Worm (Caenorhabditis elegans) whole organism, L4 larva: ENCODE measurements around the gene ttr-45.

Experiments
- F10B5.3 ChIP-seq: sonication (generic microtip); optimal IDR thresholded peaks from 2 replicates; lab custom pipeline; 2016; ENCODE audit warnings: mild to moderate bottlenecking, missing genetic modification characterization, missing compliant biosample characterization
- F26F4.8 ChIP-seq: fragments of 200-800 bp; sonication (Bioruptor generic); conservative IDR thresholded peaks from 2 replicates; pipeline ENCODE4 v1.3.6; 2022; ENCODE audit warnings: missing genetic modification characterization, missing compliant biosample characterization
- F37D6.2 ChIP-seq: sonication (generic microtip); optimal IDR thresholded peaks from 2 replicates; lab custom pipeline; 2016; ENCODE audit warnings: mild to moderate bottlenecking, missing genetic modification characterization, missing compliant biosample characterization
- F49E8.2 ChIP-seq: sonication (generic microtip); optimal IDR thresholded peaks from 2 replicates; lab custom pipeline; 2016; ENCODE audit warnings: missing compliant biosample characterization, mild to moderate bottlenecking, missing genetic modification characterization, borderline replicate concordance
- R02D3.7 ChIP-seq: fragments of 150-350 bp; sonication (generic microtip); optimal IDR thresholded peaks from 3 replicates; lab custom pipeline; 2014; ENCODE audit warnings: missing biosample characterization, missing genetic modification characterization
- T20F7.1 ChIP-seq: fragments of 200-800 bp; sonication (Bioruptor generic); optimal IDR thresholded peaks from 2 replicates; lab custom pipeline; 2018; ENCODE audit warnings: mild to moderate bottlenecking, missing genetic modification characterization, missing compliant biosample characterization
- Y105C5A.15 ChIP-seq: fragments of 200-800 bp; sonication (Bioruptor generic); IDR thresholded peaks from 2 replicates; pipeline ENCODE4 v1.3.6; 2022; ENCODE audit warnings: missing genetic modification characterization, missing compliant biosample characterization
- Y5F2A.4 ChIP-seq: fragments of 200-800 bp; sonication (Bioruptor generic); optimal IDR thresholded peaks from 2 replicates; lab custom pipeline; 2018; ENCODE audit warnings: mild to moderate bottlenecking, missing genetic modification characterization, missing compliant biosample characterization
- Y75B8A.6 ChIP-seq: fragments of 200-800 bp; sonication (Bioruptor generic); IDR thresholded peaks from 2 replicates; pipeline ENCODE4 v1.3.6; 2022; ENCODE audit warnings: missing genetic modification reagents, missing genetic modification characterization, missing compliant biosample characterization
- ZK337.2 ChIP-seq: fragments of 200-800 bp; sonication (Bioruptor generic); IDR thresholded peaks from 2 replicates; pipeline ENCODE4 v1.3.6; 2022; ENCODE audit warnings: missing genetic modification reagents, missing genetic modification characterization, missing compliant biosample characterization
- ZK546.5 ChIP-seq, 2 experiments: sonication (generic microtip); optimal IDR thresholded peaks; 2 replicates each; lab custom pipeline; 2017; ENCODE audit warnings: missing biosample characterization in 2 of 2, missing genetic modification characterization in 2 of 2
- aly-2 ChIP-seq: sonication (generic microtip); optimal IDR thresholded peaks from 2 replicates; lab custom pipeline; 2018; ENCODE audit warnings: missing biosample characterization, missing genetic modification characterization
- ama-1 ChIP-seq: fragments of 150-350 bp; optimal IDR thresholded peaks from 2 replicates; lab custom pipeline; 2014; ENCODE audit warnings: inconsistent platforms, mixed read lengths
- ceh-28 ChIP-seq: fragments of 150-350 bp; optimal IDR thresholded peaks from 2 replicates; lab custom pipeline; 2014; ENCODE audit warnings: missing biosample characterization, missing genetic modification reagents, missing genetic modification characterization
- ceh-32 ChIP-seq: sonication (generic microtip); optimal IDR thresholded peaks from 2 replicates; lab custom pipeline; 2016; ENCODE audit warnings: mild to moderate bottlenecking, missing genetic modification characterization, missing compliant biosample characterization; ENCODE audit not compliant: poor library complexity
- ces-1 ChIP-seq: fragments of 150-350 bp; sonication (generic microtip); optimal IDR thresholded peaks from 4 replicates; lab custom pipeline; 2014; ENCODE audit warnings: missing biosample characterization, missing genetic modification reagents, missing genetic modification characterization
- ctbp-1 ChIP-seq: fragments of 200-800 bp; sonication (Bioruptor generic); IDR thresholded peaks from 2 replicates; pipeline ENCODE4 v1.3.6; 2022; ENCODE audit warnings: missing genetic modification reagents, missing genetic modification characterization, missing compliant biosample characterization
- daf-19 ChIP-seq: fragments of 200-800 bp; sonication (Bioruptor generic); conservative IDR thresholded peaks from 2 replicates; pipeline ENCODE4 v1.3.6; 2022; ENCODE audit warnings: missing genetic modification characterization, missing compliant biosample characterization
- dmd-6 ChIP-seq: fragments of 200-800 bp; sonication (Bioruptor generic); IDR thresholded peaks from 2 replicates; pipeline ENCODE4 v1.3.6; 2022; ENCODE audit warnings: missing genetic modification reagents, missing genetic modification characterization, missing compliant biosample characterization
- dmd-8 ChIP-seq: fragments of 200-800 bp; sonication (Bioruptor generic); IDR thresholded peaks from 2 replicates; pipeline ENCODE4 v1.3.6; 2022; ENCODE audit warnings: missing genetic modification characterization, missing compliant biosample characterization
- dmd-9 ChIP-seq: fragments of 200-800 bp; sonication (Bioruptor generic); IDR thresholded peaks from 2 replicates; pipeline ENCODE4 v1.3.6; 2022; ENCODE audit warnings: missing genetic modification reagents, missing genetic modification characterization, missing compliant biosample characterization
- gei-8 ChIP-seq: fragments of 200-800 bp; sonication (Bioruptor generic); optimal IDR thresholded peaks from 2 replicates; lab custom pipeline; 2018; ENCODE audit warnings: mild to moderate bottlenecking, missing genetic modification characterization, missing compliant biosample characterization
- hlh-11 ChIP-seq: fragments of 200-800 bp; sonication (Bioruptor generic); optimal IDR thresholded peaks from 2 replicates; lab custom pipeline; 2018; ENCODE audit warnings: mild to moderate bottlenecking, missing genetic modification characterization, missing compliant biosample characterization
- hlh-30 ChIP-seq: sonication (generic microtip); optimal IDR thresholded peaks from 2 replicates; lab custom pipeline; 2017; ENCODE audit warnings: antibody characterized with exemption, mild to moderate bottlenecking, missing genetic modification characterization, missing compliant biosample characterization; ENCODE audit not compliant: insufficient read depth
- jun-1 ChIP-seq: fragments of 150-350 bp; optimal IDR thresholded peaks from 2 replicates; lab custom pipeline; 2014; ENCODE audit warnings: missing biosample characterization, missing genetic modification reagents, missing genetic modification characterization
- lim-7 ChIP-seq: fragments of 200-800 bp; sonication (Bioruptor generic); IDR thresholded peaks from 2 replicates; pipeline ENCODE4 v1.3.6; 2022; ENCODE audit warnings: missing genetic modification characterization, missing compliant biosample characterization
- lin-13 ChIP-seq: fragments of 150-350 bp; optimal IDR thresholded peaks from 2 replicates; lab custom pipeline; 2014; ENCODE audit warnings: missing biosample characterization, missing genetic modification reagents, missing genetic modification characterization
- lin-15B ChIP-seq: fragments of 150-350 bp; sonication (generic microtip); optimal IDR thresholded peaks from 3 replicates; lab custom pipeline; 2014; ENCODE audit warnings: missing biosample characterization, missing genetic modification characterization
- madf-5 ChIP-seq, 2 experiments: fragments of 200-800 bp; sonication (Bioruptor generic); IDR thresholded peaks; 2 replicates each; pipeline ENCODE4 v1.3.6; 2022; ENCODE audit warnings: missing compliant biosample characterization in 2 of 2, missing genetic modification characterization in 2 of 2
- madf-9 ChIP-seq: fragments of 200-800 bp; sonication (Bioruptor generic); conservative IDR thresholded peaks from 2 replicates; pipeline ENCODE4 v1.3.6; 2022; ENCODE audit warnings: missing genetic modification reagents, missing genetic modification characterization, missing compliant biosample characterization
- mdl-1 ChIP-seq, 2 experiments: fragments of 150-350 bp in 1 of 2; sonication (generic microtip) in 1 of 2; optimal IDR thresholded peaks; 2 replicates each; lab custom pipeline; 2014 to 2017; ENCODE audit warnings: missing biosample characterization in 2 of 2, missing genetic modification characterization in 2 of 2
- mxl-2 ChIP-seq: fragments of 200-800 bp; sonication (Bioruptor generic); conservative IDR thresholded peaks from 2 replicates; pipeline ENCODE4 v1.3.6; 2022; ENCODE audit warnings: missing genetic modification reagents, missing genetic modification characterization, missing compliant biosample characterization
- nhr-11 ChIP-seq: fragments of 150-350 bp; optimal IDR thresholded peaks from 2 replicates; lab custom pipeline; 2014; ENCODE audit warnings: missing biosample characterization, missing genetic modification characterization
- nhr-111 ChIP-seq: fragments of 200-800 bp; sonication (Bioruptor generic); optimal IDR thresholded peaks from 2 replicates; lab custom pipeline; 2018; ENCODE audit warnings: mild to moderate bottlenecking, missing genetic modification characterization, missing compliant biosample characterization
- nhr-237 ChIP-seq: sonication (generic microtip); optimal IDR thresholded peaks from 2 replicates; lab custom pipeline; 2017; ENCODE audit warnings: missing biosample characterization, missing genetic modification characterization
- nhr-25 ChIP-seq: sonication (generic microtip); optimal IDR thresholded peaks from 2 replicates; lab custom pipeline; 2017; ENCODE audit warnings: missing genetic modification characterization, mild to moderate bottlenecking, missing compliant biosample characterization, antibody characterized with exemption, moderate library complexity, borderline replicate concordance; ENCODE audit not compliant: insufficient read depth
- nhr-6 ChIP-seq: fragments of 150-350 bp; optimal IDR thresholded peaks from 2 replicates; lab custom pipeline; 2014; ENCODE audit warnings: missing biosample characterization, missing genetic modification characterization
- pha-4 ChIP-seq, 2 experiments: fragments of 150-350 bp in 1 of 2; fragments of 200-800 bp in 1 of 2; sonication (Bioruptor generic) in 1 of 2; IDR thresholded peaks in 1 of 2; optimal IDR thresholded peaks in 1 of 2; 2 replicates each; pipeline versions ENCODE4 v1.3.6 to Lab custom; 2014 to 2022; ENCODE audit warnings: missing genetic modification characterization in 2 of 2, missing genetic modification reagents in 2 of 2, missing biosample characterization in 1 of 2, missing compliant biosample characterization in 1 of 2
- php-3 ChIP-seq: fragments of 200-800 bp; sonication (Bioruptor generic); IDR thresholded peaks from 2 replicates; pipeline ENCODE4 v1.3.6; 2022; ENCODE audit warnings: missing genetic modification reagents, missing genetic modification characterization, missing compliant biosample characterization
- snpc-1.2 ChIP-seq: fragments of 200-800 bp; sonication (Bioruptor generic); IDR thresholded peaks from 2 replicates; pipeline ENCODE4 v1.3.6; 2022; ENCODE audit warnings: missing genetic modification reagents, missing genetic modification characterization, missing compliant biosample characterization
- unc-130 ChIP-seq: sonication (generic microtip); optimal IDR thresholded peaks from 2 replicates; lab custom pipeline; 2016; ENCODE audit warnings: missing genetic modification reagents, missing genetic modification characterization, missing compliant biosample characterization
- vab-7 ChIP-seq: fragments of 200-800 bp; sonication (Bioruptor generic); IDR thresholded peaks from 2 replicates; pipeline ENCODE4 v1.3.6; 2022; ENCODE audit warnings: missing genetic modification reagents, missing genetic modification characterization, missing compliant biosample characterization
- zag-1 ChIP-seq: fragments of 150-350 bp; optimal IDR thresholded peaks from 2 replicates; lab custom pipeline; 2014; ENCODE audit warnings: missing biosample characterization, missing genetic modification characterization
- zfp-2 ChIP-seq: sonication (generic microtip); optimal IDR thresholded peaks from 2 replicates; lab custom pipeline; 2016; ENCODE audit warnings: mild to moderate bottlenecking, missing genetic modification characterization, missing compliant biosample characterization
- zip-2 ChIP-seq: fragments of 150-350 bp; optimal IDR thresholded peaks from 2 replicates; lab custom pipeline; 2014; ENCODE audit warnings: missing biosample characterization, missing genetic modification characterization

Gene ttr-45

DNA sequence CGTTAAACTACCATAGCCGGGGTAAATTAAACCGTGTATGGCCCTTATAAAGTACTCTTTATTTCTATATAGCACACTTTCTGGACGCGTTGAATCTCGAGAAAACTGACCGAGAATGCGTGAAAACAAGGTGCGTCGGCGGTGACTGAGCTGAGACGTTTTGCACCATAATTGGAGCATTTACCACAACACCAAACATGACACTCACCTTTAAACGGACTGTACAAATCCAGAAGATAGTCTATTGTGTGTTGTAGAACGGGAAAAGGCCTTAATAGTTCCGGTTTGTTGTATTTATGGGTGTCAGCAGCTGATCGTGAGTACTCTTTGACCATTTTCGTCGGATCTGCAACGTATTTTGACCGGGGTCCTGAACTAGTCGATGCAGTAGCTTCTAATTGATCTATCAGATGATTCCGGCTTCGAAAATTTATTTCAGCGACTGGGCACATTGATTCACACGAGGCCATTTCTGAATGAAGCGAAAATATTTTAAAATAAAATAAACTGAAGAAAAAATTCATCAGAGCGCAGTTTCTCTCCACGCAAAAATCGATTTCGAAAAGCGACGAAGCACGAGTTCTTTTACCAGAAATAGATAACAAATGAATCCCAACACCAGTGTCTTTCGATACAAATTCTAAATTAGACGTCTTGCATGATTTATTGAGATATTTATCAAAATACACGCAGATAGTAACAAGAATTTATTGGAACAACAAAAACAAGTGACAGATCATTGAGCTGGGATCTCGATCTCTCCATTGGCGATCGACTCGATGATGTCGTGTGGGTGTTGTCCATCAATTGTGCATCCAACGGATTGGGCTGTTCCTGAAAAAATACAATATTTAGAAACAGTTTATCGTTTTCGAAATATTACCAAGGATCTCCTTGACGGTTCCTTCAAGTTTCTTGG lies 14.8 kb upstream of the ttr-45 start, which contains the start of gene tag-115 (continued):
- TF ChIP-seq zip-2 (tag; lab: Kevin White, UChicago) (no peak), Y5F2A.4 (GFP tag; lab: Kevin White, UChicago) (peak; percentile 8), ZK546.5 (tag; optimal IDR thresholded peaks at IDR 0.05; lab: Kevin White, UChicago) (no peak), F49E8.2 (tag; lab: Kevin White, UChicago) (peak; percentile 69), vab-7 (GFP tag; lab: Robert Waterston, UW) (no peak), php-3 (GFP tag; lab: Robert Waterston, UW) (no peak), ceh-32 (tag; lab: Kevin White, UChicago) (no peak), ZK337.2 (GFP tag; lab: Robert Waterston, UW) (no peak), F37D6.2 (tag; lab: Kevin White, UChicago) (no peak), ctbp-1 (GFP tag; lab: Robert Waterston, UW) (no peak), ceh-28 (tag; lab: Kevin White, UChicago) (no peak), nhr-6 (tag; lab: Kevin White, UChicago) (no peak), mxl-2 (GFP tag; lab: Robert Waterston, UW) (no peak), daf-19 (0 out of 2 replicates have a peak, but pooled peaks have one; percentile 57), hlh-30 (tag; lab: Kevin White, UChicago) (peak; percentile 25), F10B5.3 (tag; lab: Kevin White, UChicago) (no peak), hlh-11 (tag; lab: Kevin White, UChicago) (no peak), nhr-237 (no peak), pha-4 (GFP tag; IDR thresholded peaks at IDR 0.05; lab: Robert Waterston, UW) (peak; percentile 71; the same call in 1 of the 2 replicates), pha-4 (tag; optimal IDR thresholded peaks at IDR 0.05; lab: Kevin White, UChicago) (no peak), F26F4.8 (no peak; the same call in 1 of the 2 replicates)

DNA sequence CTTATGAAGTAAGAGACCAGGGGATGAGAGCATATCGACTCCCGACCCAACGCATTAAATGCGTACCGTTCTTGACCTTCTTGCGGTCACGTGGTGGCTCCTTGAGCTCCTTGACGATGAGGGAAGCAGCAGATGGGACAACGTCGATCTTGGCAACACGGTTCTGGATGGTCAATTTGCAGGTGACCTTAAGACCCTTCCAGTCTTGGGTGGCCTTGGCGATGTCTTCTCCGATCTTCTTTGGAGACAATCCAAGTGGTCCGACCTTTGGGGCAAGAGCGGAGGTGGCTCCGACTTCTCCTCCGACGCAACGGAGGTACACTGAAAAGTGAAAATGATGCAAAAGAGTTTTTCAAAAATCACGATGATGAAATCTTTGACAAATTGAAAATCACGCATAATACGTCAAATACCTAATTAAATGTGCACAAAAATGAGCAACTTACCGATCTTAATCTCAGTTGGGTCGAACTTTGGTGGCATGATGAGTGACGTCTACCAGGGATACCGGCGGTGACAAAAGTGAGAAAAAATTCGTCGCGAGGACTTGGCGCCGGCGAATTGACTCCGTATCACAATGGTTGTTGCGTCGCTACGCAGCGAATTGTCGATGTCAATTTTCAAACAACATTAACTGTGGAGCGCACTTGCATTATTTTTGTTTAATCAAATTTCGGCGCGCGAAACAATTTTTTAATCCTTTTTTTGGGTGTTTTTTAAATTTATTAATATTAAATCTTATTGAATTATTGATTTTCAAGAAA lies 13.8 kb upstream of the ttr-45 start, which contains the start of gene rpl-12:
Gene rpl-12 (minus strand): TSS at position 574 of the 764 bp plus-strand sequence.
- peak; percentile 74 for TF ChIP-seq snpc-1.2 (GFP tag; lab: Robert Waterston, UW)
- peak; percentile 16 for TF ChIP-seq ceh-28 (tag; lab: Kevin White, UChicago)
- peak; percentile 93 for TF ChIP-seq jun-1 (tag; lab: Kevin White, UChicago)
- peak; percentile 97 for TF ChIP-seq madf-9
- peak; percentile 96 for TF ChIP-seq T20F7.1
- TF ChIP-seq madf-5 (GFP tag; IDR thresholded peaks at IDR 0.05; lab: Robert Waterston, UW): peak; percentile 54 to 83; a peak in 3 of 4 replicates
- TF ChIP-seq R02D3.7 (tag; lab: Kevin White, UChicago): no peak
- TF ChIP-seq gei-8: peak; percentile 23
- peak; percentile 99 for TF ChIP-seq nhr-11 (tag; lab: Kevin White, UChicago)
- TF ChIP-seq nhr-237: peak; percentile 43
- peak; percentile 70 for TF ChIP-seq aly-2 (tag; lab: Kevin White, UChicago)
- peak in 1 of 2 experiments; percentile 89 for TF ChIP-seq mdl-1 (tag; optimal IDR thresholded peaks at IDR 0.05; lab: Kevin White, UChicago)
- peak; percentile 99 for TF ChIP-seq zfp-2 (tag; lab: Kevin White, UChicago)
- TF ChIP-seq dmd-6 (GFP tag; lab: Robert Waterston, UW): peak; percentile 99
- peak; percentile 54; the same call in 1 of the 2 replicates for TF ChIP-seq lim-7 (GFP tag; lab: Robert Waterston, UW)
- TF ChIP-seq dmd-9 (GFP tag; lab: Robert Waterston, UW): peak; percentile 94
- TF ChIP-seq ces-1 (GFP tag; lab: Kevin White, UChicago): peak; percentile 97
- TF ChIP-seq unc-130: peak; percentile 94
- TF ChIP-seq zag-1 (tag; lab: Kevin White, UChicago): peak; percentile 58
- TF ChIP-seq dmd-8 (GFP tag; lab: Robert Waterston, UW): 0 out of 2 replicates have a peak, but pooled peaks have one; percentile 41
- peak; percentile 96 for TF ChIP-seq nhr-25 (tag; lab: Kevin White, UChicago)
- TF ChIP-seq lin-13 (GFP tag; lab: Kevin White, UChicago): peak; percentile 97
- TF ChIP-seq ama-1 (lab: Kevin White, UChicago): peak; percentile 93
- no peak for TF ChIP-seq Y105C5A.15
- TF ChIP-seq nhr-111 (GFP tag; lab: Kevin White, UChicago): no peak
- peak; percentile 97 for TF ChIP-seq Y75B8A.6 (GFP tag; lab: Robert Waterston, UW)
- TF ChIP-seq hlh-11 (tag; lab: Kevin White, UChicago): peak; percentile 98
- peak; percentile 97 for TF ChIP-seq lin-15B
